Worm (Caenorhabditis elegans) whole organism, early embryonic: Measurements from ENCODE around the gene T28C6.7.

Experiments
- B0310.2 ChIP-seq: sonication (generic microtip); optimal IDR thresholded peaks from 2 replicates; lab custom pipeline; 2016; ENCODE audit warnings: mild to moderate bottlenecking, missing genetic modification characterization, missing compliant biosample characterization
- ama-1 ChIP-seq: fragments of 150-350 bp; optimal IDR thresholded peaks from 2 replicates; lab custom pipeline; 2014
- hnd-1 ChIP-seq: sonication (generic microtip); optimal IDR thresholded peaks from 2 replicates; lab custom pipeline; 2016; ENCODE audit warnings: missing genetic modification characterization, missing compliant biosample characterization
- scrt-1 ChIP-seq: fragments of 200-800 bp; sonication (Bioruptor generic); IDR thresholded peaks from 2 replicates; pipeline ENCODE4 v1.3.6; 2022; ENCODE audit warnings: missing genetic modification characterization, missing compliant biosample characterization

DNA sequence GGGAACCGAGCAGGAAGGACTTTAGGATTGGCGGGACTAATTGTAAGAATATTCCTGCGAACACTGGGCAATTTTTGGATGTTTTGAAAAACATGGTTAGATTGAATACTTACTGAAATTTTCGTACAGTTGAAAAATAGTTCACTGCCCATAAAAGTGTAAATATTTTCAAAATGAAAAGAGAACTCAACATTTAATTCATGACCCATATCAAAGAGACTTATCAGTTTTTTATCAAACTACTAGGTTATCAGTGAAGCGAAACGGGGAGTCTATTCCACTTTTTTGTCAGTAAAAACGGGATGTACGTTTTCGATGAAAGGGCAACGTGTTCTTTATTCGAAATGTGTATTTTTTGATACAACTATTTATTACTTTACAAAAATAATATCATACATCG, 18.3 kb downstream of the T28C6.7 start:
- TF ChIP-seq ama-1 (lab: Kevin White, UChicago) (no peak), scrt-1 (GFP tag; lab: Robert Waterston, UW) (no peak), hnd-1 (no peak), B0310.2 (no peak)
